Fruit fly (Drosophila melanogaster): Measurements from ENCODE around the gene Vps16B.
A peak's percentile ranks its signal among the peaks of the same experiment; 100 is the strongest.

Gene Vps16B

DNA sequence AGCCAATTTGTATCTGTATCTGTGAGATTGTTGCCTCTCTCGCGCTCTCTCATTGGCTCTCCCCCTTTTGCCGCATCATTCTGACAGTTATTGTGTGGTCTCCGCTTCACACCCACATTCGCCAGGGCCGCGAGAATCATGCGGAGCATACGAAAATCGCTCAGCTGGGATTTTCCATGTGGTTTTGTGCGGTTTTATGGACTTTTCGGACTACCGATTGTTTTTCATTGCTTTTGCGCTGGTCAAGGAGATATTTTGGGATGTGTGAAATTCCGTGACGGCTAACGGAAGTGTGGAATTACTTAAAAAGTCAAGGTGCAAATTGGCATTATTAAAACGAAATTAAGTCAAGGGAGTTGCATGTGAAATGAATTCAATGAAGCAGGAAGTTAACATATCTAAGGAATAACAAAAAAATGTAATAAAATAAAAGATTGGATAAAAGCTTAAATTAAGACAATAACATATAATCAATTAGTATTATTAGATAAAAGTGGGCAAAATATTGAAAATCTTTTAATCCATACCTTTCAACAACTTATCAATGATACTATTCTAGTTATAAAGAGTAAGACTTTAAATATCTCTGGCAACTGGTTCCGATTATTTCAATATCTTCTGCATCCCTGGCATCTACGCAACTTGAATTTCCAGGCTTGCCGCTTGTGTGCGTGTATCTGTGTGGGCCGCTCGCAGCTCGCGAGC lies 44.0 kb downstream of the Vps16B start (continued):
- TF ChIP-seq zen2 (GFP tag; IDR thresholded peaks at IDR 0.05; ENCODE audit: partially characterized antibody) (no peak), danr (GFP tag; IDR thresholded peaks at IDR 0.05) (0 out of 2 replicates have a peak, but pooled peaks have one; percentile 20), CG2712 (tag; optimal IDR thresholded peaks at IDR 0.05) (peak; percentile 27), Trl (optimal IDR thresholded peaks at IDR 0.05) (peak in 1 of 2 experiments; percentile 96), Trl (GFP tag; optimal IDR thresholded peaks at IDR 0.05) (peak; percentile 47), CG17186 (GFP tag; optimal IDR thresholded peaks at IDR 0.05) (no peak), CG6791 (GFP tag; IDR thresholded peaks at IDR 0.05; ENCODE audit: partially characterized antibody) (peak; percentile 20; the same call in 1 of the 3 replicates), oc (tag; optimal IDR thresholded peaks at IDR 0.05) (no peak), luna (GFP tag; optimal IDR thresholded peaks at IDR 0.05) (no peak), Nf-YB (GFP tag; optimal IDR thresholded peaks at IDR 0.05) (no peak), CG12942 (GFP tag; optimal IDR thresholded peaks at IDR 0.05) (no peak), Med (GFP tag) (peak; percentile 24), CG7745 (tag; optimal IDR thresholded peaks at IDR 0.05) (no peak), al (GFP tag; IDR thresholded peaks at IDR 0.05) (0 out of 2 replicates have a peak, but pooled peaks have one; percentile 22), da (GFP tag; optimal IDR thresholded peaks at IDR 0.05) (no peak), CG2120 (GFP tag; optimal IDR thresholded peaks at IDR 0.05) (peak; percentile 13), CG7372 (GFP tag; IDR thresholded peaks at IDR 0.05) (no peak), B-H1 (GFP tag; IDR thresholded peaks at IDR 0.05) (no peak), chif (GFP tag; optimal IDR thresholded peaks at IDR 0.05) (no peak), CG8924 (tag; optimal IDR thresholded peaks at IDR 0.05) (no peak), CG7556 (GFP tag; optimal IDR thresholded peaks at IDR 0.05) (peak; percentile 69), sqz (GFP tag; optimal IDR thresholded peaks at IDR 0.05) (no peak), nerfin-2 (GFP tag; IDR thresholded peaks at IDR 0.05; ENCODE audit: partially characterized antibody) (peak; percentile 9; the same call in 1 of the 2 replicates), ken (GFP tag; IDR thresholded peaks at IDR 0.05) (peak; percentile 39; the same call in 1 of the 3 replicates), CG8478 (optimal IDR thresholded peaks at IDR 0.05) (no peak), CG32532 (GFP tag; IDR thresholded peaks at IDR 0.05) (no peak), gem (tag; optimal IDR thresholded peaks at IDR 0.05) (peak; percentile 63), tll (GFP tag; optimal IDR thresholded peaks at IDR 0.05) (no peak), NK7.1 (GFP tag; optimal IDR thresholded peaks at IDR 0.05) (no peak), CG4707 (GFP tag; optimal IDR thresholded peaks at IDR 0.05) (no peak), p53 (GFP tag; optimal IDR thresholded peaks at IDR 0.05) (no peak), Meics (GFP tag; optimal IDR thresholded peaks at IDR 0.05) (peak; percentile 60), CG2199 (GFP tag; IDR thresholded peaks at IDR 0.05) (no peak), lola (GFP tag; optimal IDR thresholded peaks at IDR 0.05) (peak in 1 of 3 experiments; percentile 69), MESR4 (GFP tag; optimal IDR thresholded peaks at IDR 0.05) (no peak), CG8281 (tag; optimal IDR thresholded peaks at IDR 0.05) (no peak), CG3407 (GFP tag; optimal IDR thresholded peaks at IDR 0.05) (no peak), hbn (GFP tag; IDR thresholded peaks at IDR 0.05; ENCODE audit: partially characterized antibody) (no peak), CG1792 (GFP tag; optimal IDR thresholded peaks at IDR 0.05) (no peak), dm (GFP tag; optimal IDR thresholded peaks at IDR 0.05) (no peak), eve (GFP tag; optimal IDR thresholded peaks at IDR 0.05) (no peak), CG12104 (GFP tag; optimal IDR thresholded peaks at IDR 0.05) (peak; percentile 51), CG17385 (GFP tag; optimal IDR thresholded peaks at IDR 0.05) (no peak), grn (GFP tag; optimal IDR thresholded peaks at IDR 0.05) (no peak), CG9817 (tag; optimal IDR thresholded peaks at IDR 0.05) (peak; percentile 35), nmo (GFP tag; optimal IDR thresholded peaks at IDR 0.05) (peak; percentile 36), zf30C (GFP tag; optimal IDR thresholded peaks at IDR 0.05) (no peak), knrl (GFP tag; IDR thresholded peaks at IDR 0.05; ENCODE audit: partially characterized antibody) (no peak), CG1647 (GFP tag; optimal IDR thresholded peaks at IDR 0.05) (no peak)

All from whole organism, embryonic.